Worm (Caenorhabditis elegans): ENCODE data around the gene perm-3.

DNA sequence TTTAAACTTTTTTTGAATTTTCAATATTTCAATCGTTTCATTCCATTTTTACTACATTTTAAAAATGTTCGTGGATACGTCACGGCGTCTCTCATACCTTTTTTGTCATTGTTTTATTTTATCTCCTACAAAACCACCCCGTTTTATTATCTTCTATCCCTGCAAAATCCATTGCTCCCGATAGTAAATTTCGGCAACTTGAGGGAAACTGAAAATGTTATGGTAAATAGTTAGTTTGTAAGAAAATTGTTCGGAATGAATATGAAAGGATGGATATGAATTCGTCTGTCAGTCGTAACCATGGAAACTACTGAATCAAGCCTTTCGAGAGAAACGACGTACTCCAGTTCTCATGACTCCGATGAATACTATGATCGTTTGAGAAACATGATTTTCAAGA lies 13.3 kb downstream of the perm-3 start, which contains the start of gene F41H10.2:
- TF ChIP-seq madf-6 (GFP tag; IDR thresholded peaks at IDR 0.05): no peak
- TF ChIP-seq lin-26 (GFP tag; IDR thresholded peaks at IDR 0.05): no peak
- TF ChIP-seq ama-1 (optimal IDR thresholded peaks at IDR 0.05): no peak
- TF ChIP-seq ama-1 (GFP tag; optimal IDR thresholded peaks at IDR 0.05): no peak
- no peak for TF ChIP-seq unc-62 (GFP tag; optimal IDR thresholded peaks at IDR 0.05)
- no peak for TF ChIP-seq somi-1 (GFP tag; optimal IDR thresholded peaks at IDR 0.05)
- no peak for TF ChIP-seq pha-4 (tag; optimal IDR thresholded peaks at IDR 0.05)
- TF ChIP-seq sea-2 (GFP tag; IDR thresholded peaks at IDR 0.05): no peak
- no peak for TF ChIP-seq snpc-1.3 (tag; optimal IDR thresholded peaks at IDR 0.05; ENCODE audit: insufficient read depth)
- TF ChIP-seq madf-8 (GFP tag; conservative IDR thresholded peaks at IDR 0.05): no peak
- no peak for TF ChIP-seq F37B4.10 (GFP tag; IDR thresholded peaks at IDR 0.05)
- TF ChIP-seq ceh-91 (GFP tag; IDR thresholded peaks at IDR 0.05): no peak
- TF ChIP-seq sdz-38 (tag; optimal IDR thresholded peaks at IDR 0.05): no peak

Data from whole organism, young adult.